Worm (Caenorhabditis elegans) whole organism, L4 larva: ENCODE results near the gene Y81G3A.2.

ENCODE experiments used
- F49E8.2 ChIP-seq: sonication (generic microtip); optimal IDR thresholded peaks from 2 replicates; lab custom pipeline; 2016; ENCODE audit warnings: missing compliant biosample characterization, mild to moderate bottlenecking, missing genetic modification characterization, borderline replicate concordance
- Y5F2A.4 ChIP-seq: fragments of 200-800 bp; sonication (Bioruptor generic); optimal IDR thresholded peaks from 2 replicates; lab custom pipeline; 2018; ENCODE audit warnings: mild to moderate bottlenecking, missing genetic modification characterization, missing compliant biosample characterization
- ZK337.2 ChIP-seq: fragments of 200-800 bp; sonication (Bioruptor generic); IDR thresholded peaks from 2 replicates; pipeline ENCODE4 v1.3.6; 2022; ENCODE audit warnings: missing genetic modification reagents, missing genetic modification characterization, missing compliant biosample characterization
- aly-2 ChIP-seq: sonication (generic microtip); optimal IDR thresholded peaks from 2 replicates; lab custom pipeline; 2018; ENCODE audit warnings: missing biosample characterization, missing genetic modification characterization
- ceh-82 ChIP-seq: sonication (generic microtip); optimal IDR thresholded peaks from 2 replicates; lab custom pipeline; 2017; ENCODE audit warnings: missing biosample characterization, missing genetic modification characterization
- daf-12 ChIP-seq: fragments of 150-350 bp; optimal IDR thresholded peaks from 2 replicates; lab custom pipeline; 2014; ENCODE audit warnings: missing biosample characterization, missing genetic modification reagents, missing genetic modification characterization
- dmd-9 ChIP-seq: fragments of 200-800 bp; sonication (Bioruptor generic); IDR thresholded peaks from 2 replicates; pipeline ENCODE4 v1.3.6; 2022; ENCODE audit warnings: missing genetic modification reagents, missing genetic modification characterization, missing compliant biosample characterization
- lsy-2 ChIP-seq, 2 experiments: fragments of 150-350 bp in 1 of 2; sonication (generic microtip) in 1 of 2; optimal IDR thresholded peaks; 2 replicates each; lab custom pipeline; 2014 to 2017; ENCODE audit warnings: missing biosample characterization in 2 of 2, missing genetic modification characterization in 2 of 2
- mep-1 ChIP-seq: fragments of 150-350 bp; sonication (generic microtip); optimal IDR thresholded peaks from 3 replicates; lab custom pipeline; 2014; ENCODE audit warnings: missing biosample characterization, missing genetic modification characterization
- rbr-2 ChIP-seq: sonication (generic microtip); optimal IDR thresholded peaks from 2 replicates; lab custom pipeline; 2016; ENCODE audit warnings: missing genotype, missing genetic modification characterization, missing compliant biosample characterization
- saeg-2 ChIP-seq: fragments of 200-800 bp; sonication (Bioruptor generic); IDR thresholded peaks from 2 replicates; pipeline ENCODE4 v1.3.6; 2022; ENCODE audit warnings: missing genetic modification reagents, missing genetic modification characterization, missing compliant biosample characterization
- tag-97 ChIP-seq: fragments of 200-800 bp; sonication (Bioruptor generic); IDR thresholded peaks from 2 replicates; pipeline ENCODE4 v1.3.6; 2022; ENCODE audit warnings: missing genetic modification characterization, missing compliant biosample characterization
- zag-1 ChIP-seq: fragments of 150-350 bp; optimal IDR thresholded peaks from 2 replicates; lab custom pipeline; 2014; ENCODE audit warnings: missing biosample characterization, missing genetic modification characterization

Y81G3A.2 gene

DNA sequence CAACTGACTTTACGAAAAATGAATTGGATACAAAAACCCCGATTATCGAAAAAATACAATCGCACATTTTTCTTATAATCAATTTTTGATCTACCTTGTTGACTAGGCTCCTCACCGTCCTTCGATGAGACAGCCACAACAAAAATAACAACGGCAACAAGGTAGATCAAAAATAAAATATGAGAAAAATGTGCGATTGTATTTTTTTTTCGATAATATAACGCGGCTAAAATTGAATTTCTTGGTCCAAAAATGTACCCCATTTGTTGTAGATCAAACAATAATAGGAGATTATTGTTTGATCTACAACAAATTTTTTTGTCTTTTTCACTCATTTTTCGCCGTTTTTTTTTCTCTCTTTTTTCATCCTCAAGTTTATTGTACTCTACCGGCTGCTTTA is 49.9 kb downstream of the Y81G3A.2 start:
- TF ChIP-seq daf-12 (tag; lab: Kevin White, UChicago) (no peak), saeg-2 (GFP tag; lab: Robert Waterston, UW) (no peak), ceh-82 (tag; lab: Kevin White, UChicago) (no peak), rbr-2 (tag; lab: Kevin White, UChicago) (no peak), lsy-2 (tag; optimal IDR thresholded peaks at IDR 0.05; lab: Kevin White, UChicago) (no peak), zag-1 (tag; lab: Kevin White, UChicago) (no peak), ZK337.2 (GFP tag; lab: Robert Waterston, UW) (no peak), mep-1 (tag; lab: Kevin White, UChicago) (no peak), tag-97 (GFP tag; lab: Robert Waterston, UW) (no peak), aly-2 (no peak), dmd-9 (GFP tag; lab: Robert Waterston, UW) (no peak), F49E8.2 (tag; lab: Kevin White, UChicago) (no peak), Y5F2A.4 (GFP tag; lab: Kevin White, UChicago) (no peak)
